Worm (Caenorhabditis elegans) whole organism, late embryonic: ENCODE data around the gene din-1.

ENCODE experiments used
- F13H6.1 ChIP-seq: sonication (generic microtip); optimal IDR thresholded peaks from 2 replicates; lab custom pipeline; 2016; ENCODE audit warnings: missing genetic modification characterization, missing compliant biosample characterization
- K02D7.2 ChIP-seq: sonication (generic microtip); optimal IDR thresholded peaks from 2 replicates; lab custom pipeline; 2017; ENCODE audit warnings: mild to moderate bottlenecking, missing genetic modification characterization, missing compliant biosample characterization
- T23F11.4 ChIP-seq: fragments of 200-800 bp; sonication (Bioruptor generic); optimal IDR thresholded peaks from 2 replicates; lab custom pipeline; 2018; ENCODE audit warnings: mild to moderate bottlenecking, missing genetic modification characterization, missing compliant biosample characterization
- ahr-1 ChIP-seq: sonication (generic microtip); optimal IDR thresholded peaks from 2 replicates; lab custom pipeline; 2016; ENCODE audit warnings: missing genetic modification characterization, missing compliant biosample characterization
- ceh-14 ChIP-seq: sonication (generic microtip); optimal IDR thresholded peaks from 2 replicates; lab custom pipeline; 2016; ENCODE audit warnings: missing genotype, missing genetic modification characterization, missing compliant biosample characterization
- ceh-22 ChIP-seq: sonication (generic microtip); optimal IDR thresholded peaks from 2 replicates; lab custom pipeline; 2017; ENCODE audit warnings: missing biosample characterization, missing genetic modification characterization
- ceh-24 ChIP-seq: sonication (generic microtip); optimal IDR thresholded peaks from 2 replicates; lab custom pipeline; 2016; ENCODE audit warnings: mild to moderate bottlenecking, missing genetic modification characterization, missing compliant biosample characterization
- ceh-34 ChIP-seq: sonication (generic microtip); optimal IDR thresholded peaks from 2 replicates; lab custom pipeline; 2016; ENCODE audit warnings: mild to moderate bottlenecking, missing genetic modification characterization, missing compliant biosample characterization
- ceh-48 ChIP-seq: sonication (generic microtip); optimal IDR thresholded peaks from 2 replicates; lab custom pipeline; 2016; ENCODE audit warnings: missing genetic modification characterization, inconsistent platforms, missing compliant biosample characterization
- ceh-6 ChIP-seq: fragments of 200-800 bp; sonication (Bioruptor generic); optimal IDR thresholded peaks from 2 replicates; lab custom pipeline; 2018; ENCODE audit warnings: mild to moderate bottlenecking, missing genetic modification characterization, missing compliant biosample characterization
- che-1 ChIP-seq: sonication (generic microtip); optimal IDR thresholded peaks from 2 replicates; lab custom pipeline; 2016; ENCODE audit warnings: mild to moderate bottlenecking, missing genetic modification characterization, missing compliant biosample characterization
- elt-2 ChIP-seq: sonication (generic microtip); optimal IDR thresholded peaks from 2 replicates; lab custom pipeline; 2016; ENCODE audit warnings: missing genetic modification reagents, missing genetic modification characterization, missing compliant biosample characterization
- ets-4 ChIP-seq: sonication (generic microtip); optimal IDR thresholded peaks from 2 replicates; lab custom pipeline; 2016; ENCODE audit warnings: missing genetic modification characterization, missing compliant biosample characterization
- eyg-1 ChIP-seq: sonication (generic microtip); optimal IDR thresholded peaks from 2 replicates; lab custom pipeline; 2016; ENCODE audit warnings: missing genotype, missing genetic modification characterization, missing compliant biosample characterization
- fax-1 ChIP-seq: sonication (generic microtip); optimal IDR thresholded peaks from 2 replicates; lab custom pipeline; 2016; ENCODE audit warnings: missing genotype, missing genetic modification characterization, missing compliant biosample characterization
- fkh-10 ChIP-seq: fragments of 150-350 bp; optimal IDR thresholded peaks from 2 replicates; lab custom pipeline; 2014; ENCODE audit warnings: missing biosample characterization, missing genetic modification reagents, missing genetic modification characterization
- hlh-13 ChIP-seq: fragments of 200-800 bp; sonication (Bioruptor generic); optimal IDR thresholded peaks from 2 replicates; lab custom pipeline; 2018; ENCODE audit warnings: mild to moderate bottlenecking, missing genetic modification characterization, missing compliant biosample characterization
- hlh-6 ChIP-seq: sonication (generic microtip); optimal IDR thresholded peaks from 2 replicates; lab custom pipeline; 2016; ENCODE audit warnings: missing genotype, missing genetic modification characterization, missing compliant biosample characterization
- hlh-8 ChIP-seq: sonication (generic microtip); optimal IDR thresholded peaks from 2 replicates; lab custom pipeline; 2016; ENCODE audit warnings: missing genotype, missing genetic modification characterization, missing compliant biosample characterization
- lim-6 ChIP-seq: sonication (generic microtip); optimal IDR thresholded peaks from 2 replicates; lab custom pipeline; 2016; ENCODE audit warnings: missing genetic modification characterization, missing compliant biosample characterization
- madf-2 ChIP-seq: sonication (generic microtip); optimal IDR thresholded peaks from 2 replicates; lab custom pipeline; 2017; ENCODE audit warnings: missing genetic modification characterization, missing compliant biosample characterization
- mec-3 ChIP-seq: sonication (generic microtip); optimal IDR thresholded peaks from 2 replicates; lab custom pipeline; 2016; ENCODE audit warnings: borderline replicate concordance, missing genetic modification characterization, missing compliant biosample characterization
- nhr-11 ChIP-seq: fragments of 150-350 bp; optimal IDR thresholded peaks from 2 replicates; lab custom pipeline; 2014; ENCODE audit warnings: missing biosample characterization, missing genetic modification characterization
- pag-3 ChIP-seq: sonication (generic microtip); optimal IDR thresholded peaks from 2 replicates; lab custom pipeline; 2016; ENCODE audit warnings: missing compliant biosample characterization, missing genetic modification characterization, borderline replicate concordance
- pha-2 ChIP-seq: sonication (generic microtip); optimal IDR thresholded peaks from 2 replicates; lab custom pipeline; 2017; ENCODE audit warnings: mild to moderate bottlenecking, missing genetic modification characterization, missing compliant biosample characterization
- pha-4 ChIP-seq: fragments of 150-350 bp; optimal IDR thresholded peaks from 2 replicates; lab custom pipeline; 2018; ENCODE audit warnings: missing biosample characterization, missing genetic modification reagents, missing genetic modification characterization
- pqm-1 ChIP-seq: sonication (generic microtip); optimal IDR thresholded peaks from 2 replicates; lab custom pipeline; 2016; ENCODE audit warnings: missing genetic modification characterization, missing compliant biosample characterization
- rnt-1 ChIP-seq: sonication (generic microtip); optimal IDR thresholded peaks from 2 replicates; lab custom pipeline; 2016; ENCODE audit warnings: missing genetic modification characterization, missing compliant biosample characterization
- sdc-2 ChIP-seq: sonication (generic microtip); optimal IDR thresholded peaks from 2 replicates; lab custom pipeline; 2016; ENCODE audit warnings: missing genotype, missing genetic modification characterization, missing compliant biosample characterization
- sox-2 ChIP-seq: fragments of 200-800 bp; sonication (Bioruptor generic); IDR thresholded peaks from 2 replicates; pipeline ENCODE4 v1.3.6; 2022; ENCODE audit warnings: missing genetic modification reagents, missing genetic modification characterization, missing compliant biosample characterization
- sox-4 ChIP-seq: sonication (generic microtip); optimal IDR thresholded peaks from 2 replicates; lab custom pipeline; 2017; ENCODE audit warnings: mild to moderate bottlenecking, missing genetic modification characterization, inconsistent platforms, missing compliant biosample characterization
- tbx-2 ChIP-seq: sonication (generic microtip); optimal IDR thresholded peaks from 2 replicates; lab custom pipeline; 2016; ENCODE audit warnings: missing genetic modification characterization, missing compliant biosample characterization
- tbx-7 ChIP-seq: sonication (generic microtip); optimal IDR thresholded peaks from 2 replicates; lab custom pipeline; 2016; ENCODE audit warnings: missing genotype, missing genetic modification characterization, missing compliant biosample characterization
- ttx-3 ChIP-seq: sonication (generic microtip); optimal IDR thresholded peaks from 2 replicates; lab custom pipeline; 2016; ENCODE audit warnings: missing genetic modification reagents, missing genetic modification characterization, missing compliant biosample characterization
- unc-55 ChIP-seq: sonication (generic microtip); optimal IDR thresholded peaks from 2 replicates; lab custom pipeline; 2017; ENCODE audit warnings: missing biosample characterization, missing genetic modification reagents, missing genetic modification characterization
- unc-86 ChIP-seq: sonication (generic microtip); optimal IDR thresholded peaks from 2 replicates; lab custom pipeline; 2016; ENCODE audit warnings: missing genetic modification characterization, missing compliant biosample characterization
- zip-5 ChIP-seq: sonication (generic microtip); optimal IDR thresholded peaks from 2 replicates; lab custom pipeline; 2016; ENCODE audit warnings: missing genetic modification characterization, missing compliant biosample characterization

din-1 gene

DNA sequence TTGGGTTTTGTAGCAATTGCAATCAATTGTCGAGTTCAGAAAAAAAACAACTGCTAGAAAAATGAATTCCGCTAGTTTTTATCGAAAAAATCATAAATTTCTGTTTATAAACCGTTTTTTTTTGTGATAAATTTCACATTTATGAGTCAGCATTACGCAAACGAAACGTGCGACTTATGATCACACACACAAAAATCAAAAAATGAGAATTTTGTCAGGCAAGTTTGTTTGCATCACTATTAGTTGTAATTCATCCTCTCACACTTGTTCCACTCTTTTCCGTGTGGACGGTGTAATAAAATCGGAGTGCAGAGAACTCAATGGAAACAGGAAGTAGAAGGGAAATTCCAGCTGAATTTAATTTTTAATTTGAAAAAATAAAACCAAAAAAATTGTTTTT, 56.0 kb downstream of the din-1 start, which contains the start of gene pcs-1:
Gene pcs-1, minus strand, starts transcription at position 344 of the 400 bp plus-strand sequence.
- TF ChIP-seq ceh-34 (tag; lab: Kevin White, UChicago) (no peak), pqm-1 (tag; lab: Kevin White, UChicago) (no peak), ceh-22 (tag; lab: Kevin White, UChicago) (no peak), pha-2 (tag; lab: Kevin White, UChicago) (no peak), ceh-14 (tag; lab: Kevin White, UChicago) (no peak), ahr-1 (tag; lab: Kevin White, UChicago) (no peak), ttx-3 (tag; lab: Kevin White, UChicago) (no peak), tbx-7 (tag; lab: Kevin White, UChicago) (no peak), T23F11.4 (GFP tag; lab: Kevin White, UChicago) (no peak), ceh-24 (no peak), elt-2 (tag; lab: Kevin White, UChicago) (no peak)

DNA sequence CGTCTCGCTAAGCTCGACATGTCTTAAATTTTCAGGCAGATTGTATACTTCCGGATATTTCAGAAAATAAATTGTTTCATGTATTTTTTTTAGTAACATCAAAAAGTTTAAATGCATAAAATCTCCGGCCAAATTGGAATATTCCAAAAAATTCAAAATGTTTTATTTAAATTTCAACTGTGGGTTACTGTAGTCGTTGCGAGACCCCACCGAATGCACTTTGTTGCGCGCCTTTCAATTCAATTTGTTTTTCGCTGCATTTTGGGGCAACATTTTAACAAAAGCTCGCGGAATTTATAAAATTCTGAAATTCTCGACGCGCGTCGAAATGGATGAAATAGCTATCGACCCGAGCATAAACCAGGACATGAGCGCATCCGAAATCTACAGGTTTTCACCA, 60.5 kb downstream of the din-1 start, which contains the start of gene F54D5.2:
Gene F54D5.2, plus strand, starts transcription at position 237 of the 400 bp plus-strand sequence.
- TF ChIP-seq lim-6 (tag; lab: Kevin White, UChicago) (no peak), K02D7.2 (no peak), fax-1 (tag; lab: Kevin White, UChicago) (no peak), pha-4 (tag; lab: Kevin White, UChicago) (no peak), mec-3 (tag; lab: Kevin White, UChicago) (no peak)

DNA sequence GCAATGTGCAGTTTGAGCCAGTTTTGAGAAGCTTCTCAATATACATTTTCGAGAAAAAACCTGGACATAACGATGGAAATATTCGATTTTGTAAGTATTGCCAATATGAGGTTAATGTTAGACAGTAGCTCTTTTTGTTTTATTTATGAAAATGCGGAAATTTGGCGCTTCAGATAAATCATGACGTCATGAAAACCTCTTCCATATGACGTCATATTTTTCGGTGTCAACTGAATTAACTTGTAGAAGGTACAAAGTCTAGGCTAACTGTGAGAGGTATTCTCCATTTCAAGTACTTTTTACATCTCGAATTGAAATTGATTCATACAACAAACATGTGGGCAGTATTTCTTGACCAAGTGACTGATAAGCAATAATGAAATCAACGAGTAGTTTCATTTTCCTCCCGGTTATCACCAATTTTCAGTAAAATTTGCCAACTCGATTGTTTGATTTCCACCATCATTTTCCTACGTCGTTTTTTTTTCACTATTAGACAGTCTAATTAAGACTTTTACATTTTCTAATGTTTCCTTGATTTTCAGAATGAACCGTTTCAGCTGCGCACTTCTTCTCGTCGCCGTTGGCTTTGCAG, 62.1 kb downstream of the din-1 start, which contains the start of gene F54D5.3:
Gene F54D5.3, plus strand, starts transcription at position 546 of the 595 bp plus-strand sequence.
- TF ChIP-seq pag-3 (tag; lab: Kevin White, UChicago) (no peak), ahr-1 (tag; lab: Kevin White, UChicago) (no peak), hlh-13 (no peak), sox-4 (tag; lab: Kevin White, UChicago) (no peak), sdc-2 (tag; lab: Kevin White, UChicago) (no peak), sox-2 (GFP tag; lab: Robert Waterston, UW) (no peak), che-1 (tag; lab: Kevin White, UChicago) (no peak), eyg-1 (tag; lab: Kevin White, UChicago) (no peak), ets-4 (no peak), nhr-11 (tag; lab: Kevin White, UChicago) (no peak), madf-2 (tag; lab: Kevin White, UChicago) (no peak), pha-2 (tag; lab: Kevin White, UChicago) (no peak), tbx-2 (tag; lab: Kevin White, UChicago) (no peak), ceh-34 (tag; lab: Kevin White, UChicago) (no peak), tbx-7 (tag; lab: Kevin White, UChicago) (no peak), ceh-48 (no peak), zip-5 (tag; lab: Kevin White, UChicago) (no peak), hlh-8 (tag; lab: Kevin White, UChicago) (no peak), rnt-1 (no peak)

DNA sequence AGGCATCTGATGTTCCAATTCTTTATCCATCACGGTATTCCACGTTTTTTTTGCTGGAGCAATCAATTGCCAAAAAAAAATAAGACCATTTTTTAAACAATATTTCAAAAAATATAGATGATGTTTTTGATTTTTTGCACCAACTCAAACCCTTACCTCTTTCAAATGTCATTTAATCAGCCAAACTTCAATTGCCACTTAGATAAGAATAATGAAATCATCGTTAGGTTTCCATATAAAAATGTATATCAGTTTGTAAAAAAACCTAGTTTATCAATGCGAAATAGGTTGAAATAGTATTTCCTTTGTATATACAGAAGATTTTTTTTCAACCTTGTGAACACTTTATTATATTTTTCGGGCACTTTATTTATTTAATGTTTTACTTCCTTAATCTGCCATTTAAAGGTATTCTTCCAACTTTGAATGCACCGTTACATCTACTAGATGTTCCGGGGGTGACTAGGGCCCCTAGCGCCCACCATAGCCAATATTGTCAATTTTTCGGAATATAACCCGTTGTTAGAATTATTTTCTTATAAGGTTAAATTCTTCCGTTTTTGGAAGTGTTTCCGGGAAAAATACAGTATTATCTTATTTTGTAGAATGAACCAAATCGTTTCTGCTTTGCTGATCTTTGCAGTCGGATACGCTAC, 64.1 kb downstream of the din-1 start, which contains the start of the genes F54D5.23 and F54D5.4:
Gene F54D5.23, minus strand, starts transcription at position 75 of the 656 bp plus-strand sequence.
Gene F54D5.4, plus strand, starts transcription at position 606 of the 656 bp plus-strand sequence.
- TF ChIP-seq fkh-10 (GFP tag; lab: Kevin White, UChicago) (no peak), elt-2 (tag; lab: Kevin White, UChicago) (no peak), hlh-6 (tag; lab: Kevin White, UChicago) (no peak), ceh-6 (no peak), unc-55 (no peak), pqm-1 (tag; lab: Kevin White, UChicago) (no peak), lim-6 (tag; lab: Kevin White, UChicago) (no peak), unc-86 (tag; lab: Kevin White, UChicago) (no peak), K02D7.2 (no peak), F13H6.1 (tag; lab: Kevin White, UChicago) (no peak), tbx-7 (tag; lab: Kevin White, UChicago) (no peak), ahr-1 (tag; lab: Kevin White, UChicago) (no peak)
- TF ChIP-seq, all 69 proteins: peak for 0
